Worm (Caenorhabditis elegans): ENCODE results near the gene srh-257.

DNA sequence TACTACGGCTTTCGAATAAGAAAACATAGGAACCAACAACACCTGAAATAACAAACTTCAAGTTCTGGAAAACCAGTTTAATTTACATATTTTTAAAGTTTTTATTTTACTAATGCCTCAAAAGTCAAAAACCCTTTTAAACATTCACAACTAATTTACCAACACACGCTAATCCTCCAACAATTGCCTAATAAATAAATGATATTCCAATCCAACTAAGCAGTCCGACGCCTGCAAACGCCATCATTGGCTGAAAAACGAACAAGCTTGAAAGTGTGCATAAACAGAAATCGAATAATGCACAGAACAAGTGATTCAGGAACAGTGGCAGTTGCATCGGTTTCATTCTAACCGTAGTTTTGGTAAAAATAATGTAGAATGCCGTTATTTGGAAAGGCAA, 39.3 kb upstream of the srh-257 start:
- TF ChIP-seq Y5F2A.4 (GFP tag; optimal IDR thresholded peaks at IDR 0.05): no peak
- no peak for TF ChIP-seq F37D6.2 (tag; optimal IDR thresholded peaks at IDR 0.05)
- TF ChIP-seq dpl-1 (GFP tag; optimal IDR thresholded peaks at IDR 0.05): no peak
- TF ChIP-seq lir-3 (tag; optimal IDR thresholded peaks at IDR 0.05): no peak
- no peak for TF ChIP-seq ama-1 (optimal IDR thresholded peaks at IDR 0.05)
- no peak for TF ChIP-seq nhr-76 (tag; optimal IDR thresholded peaks at IDR 0.05)
- TF ChIP-seq nhr-41 (GFP tag; IDR thresholded peaks at IDR 0.05): no peak
- TF ChIP-seq unc-39 (tag; optimal IDR thresholded peaks at IDR 0.05): no peak
- no peak for TF ChIP-seq daf-16 (GFP tag; optimal IDR thresholded peaks at IDR 0.05)
- TF ChIP-seq daf-16 (tag; optimal IDR thresholded peaks at IDR 0.05): no peak
- no peak for TF ChIP-seq tag-97 (GFP tag; IDR thresholded peaks at IDR 0.05)
- TF ChIP-seq snpc-4 (tag; optimal IDR thresholded peaks at IDR 0.05): no peak
- TF ChIP-seq ztf-11 (tag; optimal IDR thresholded peaks at IDR 0.05): no peak
- no peak for TF ChIP-seq nhr-11 (tag; optimal IDR thresholded peaks at IDR 0.05)

All from whole organism, L4 larva.